Fruit fly (Drosophila melanogaster): ENCODE data around the gene CG6660.

- TF ChIP-seq CG34367 (tag; optimal IDR thresholded peaks at IDR 0.05) = no peak
- no peak for TF ChIP-seq CG8159 (tag; optimal IDR thresholded peaks at IDR 0.05)
- no peak for TF ChIP-seq Snoo (tag; optimal IDR thresholded peaks at IDR 0.05)
- TF ChIP-seq rn (GFP tag; IDR thresholded peaks at IDR 0.05) = no peak
- TF ChIP-seq CG4496 (GFP tag; IDR thresholded peaks at IDR 0.05) = no peak
- no peak for TF ChIP-seq CG10348 (GFP tag; IDR thresholded peaks at IDR 0.05)
Measured at dm6 chr3R:22889302-22889701, 33.9 kb upstream of the CG6660 start.

All from whole organism, pupa.